Worm (Caenorhabditis elegans) whole organism, L4/young adult: ENCODE measurements around the gene F46B3.15.

Source experiments
- dao-5 ChIP-seq: sonication (generic microtip); optimal IDR thresholded peaks from 2 replicates; lab custom pipeline; 2016; ENCODE audit warnings: missing genotype, missing genetic modification characterization, moderate library complexity, missing compliant biosample characterization
- him-1 ChIP-seq: sonication (generic microtip); optimal IDR thresholded peaks from 2 replicates; lab custom pipeline; 2016; ENCODE audit warnings: missing genotype, missing genetic modification reagents, missing genetic modification characterization, missing compliant biosample characterization

DNA sequence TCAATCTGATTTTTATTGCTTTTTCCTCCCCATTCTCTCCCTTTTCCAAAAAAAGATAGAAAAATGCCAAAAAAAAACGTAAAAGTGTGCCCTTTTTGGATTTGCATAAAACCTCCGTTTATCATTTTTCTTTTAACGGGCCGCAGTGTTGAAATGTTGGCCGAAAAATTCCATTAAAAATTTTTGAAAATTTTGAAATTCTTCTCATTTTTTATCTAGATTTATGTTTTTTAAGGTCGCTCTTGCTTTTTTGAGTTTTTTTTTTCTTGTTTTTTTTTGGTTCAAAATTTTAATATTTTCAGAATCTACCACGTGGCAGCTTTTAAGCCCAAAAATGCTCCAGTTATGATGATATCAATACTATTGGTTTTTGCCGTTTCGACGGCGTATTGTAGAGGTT, 20.8 kb upstream of the F46B3.15 start, which contains the start of gene mnr-1:
- TF ChIP-seq dao-5 (tag; lab: Kevin White, UChicago) (no peak), him-1 (tag; lab: Kevin White, UChicago) (no peak)
